Worm (Caenorhabditis elegans) whole organism, L2 larva: ENCODE measurements around the gene T13G4.4.

ENCODE experiments used
- C34F6.9 ChIP-seq: fragments of 150-350 bp; optimal IDR thresholded peaks from 2 replicates; lab custom pipeline; 2014; ENCODE audit warnings: missing biosample characterization, missing genetic modification characterization
- ZK546.5 ChIP-seq: sonication (generic microtip); optimal IDR thresholded peaks from 2 replicates; lab custom pipeline; 2017; ENCODE audit warnings: missing biosample characterization, missing genetic modification characterization
- alr-1 ChIP-seq: fragments of 150-350 bp; optimal IDR thresholded peaks from 2 replicates; lab custom pipeline; 2014; ENCODE audit warnings: missing biosample characterization, missing genetic modification characterization
- aly-2 ChIP-seq: fragments of 150-350 bp; optimal IDR thresholded peaks from 2 replicates; lab custom pipeline; 2014; ENCODE audit warnings: missing biosample characterization, missing genetic modification characterization
- ama-1 ChIP-seq: fragments of 150-350 bp; optimal IDR thresholded peaks from 2 replicates; lab custom pipeline; 2018; ENCODE audit warnings: inconsistent platforms
- ceh-16 ChIP-seq: fragments of 150-350 bp; optimal IDR thresholded peaks from 2 replicates; lab custom pipeline; 2014; ENCODE audit warnings: missing biosample characterization, missing genetic modification characterization
- crh-2 ChIP-seq: sonication (generic microtip); optimal IDR thresholded peaks from 2 replicates; lab custom pipeline; 2017; ENCODE audit warnings: missing biosample characterization, missing genetic modification characterization
- dmd-4 ChIP-seq: sonication (generic microtip); optimal IDR thresholded peaks from 2 replicates; lab custom pipeline; 2017; ENCODE audit warnings: missing biosample characterization, missing genetic modification characterization
- egl-27 ChIP-seq: sonication (generic microtip); optimal IDR thresholded peaks from 3 replicates; lab custom pipeline; 2017; ENCODE audit warnings: missing biosample characterization, missing genetic modification reagents, missing genetic modification characterization
- elt-1 ChIP-seq: fragments of 150-350 bp; optimal IDR thresholded peaks from 2 replicates; lab custom pipeline; 2014; ENCODE audit warnings: missing biosample characterization, missing genetic modification characterization
- elt-3 ChIP-seq: sonication (generic microtip); optimal IDR thresholded peaks from 2 replicates; lab custom pipeline; 2017; ENCODE audit warnings: missing biosample characterization, missing genetic modification characterization
- fos-1 ChIP-seq: fragments of 150-350 bp; optimal IDR thresholded peaks from 2 replicates; lab custom pipeline; 2014; ENCODE audit warnings: missing biosample characterization, missing genetic modification characterization
- gmeb-1 ChIP-seq: fragments of 150-350 bp; optimal IDR thresholded peaks from 2 replicates; lab custom pipeline; 2014; ENCODE audit warnings: missing biosample characterization, missing genetic modification characterization
- lin-39 ChIP-seq: fragments of 150-350 bp; optimal IDR thresholded peaks from 2 replicates; lab custom pipeline; 2014; ENCODE audit warnings: missing biosample characterization, missing genetic modification reagents, missing genetic modification characterization
- lsy-2 ChIP-seq, 2 experiments: fragments of 150-350 bp in 1 of 2; sonication (generic microtip) in 1 of 2; optimal IDR thresholded peaks; 2 replicates each; lab custom pipeline; 2014 to 2017; ENCODE audit warnings: missing biosample characterization in 2 of 2, missing genetic modification characterization in 2 of 2
- mab-5 ChIP-seq: fragments of 150-350 bp; optimal IDR thresholded peaks from 2 replicates; lab custom pipeline; 2014; ENCODE audit warnings: missing biosample characterization, missing genetic modification characterization
- mbf-1 ChIP-seq: sonication (generic microtip); optimal IDR thresholded peaks from 2 replicates; lab custom pipeline; 2017; ENCODE audit warnings: missing biosample characterization, missing genetic modification characterization
- mdl-1 ChIP-seq, 2 experiments: fragments of 150-350 bp in 1 of 2; sonication (generic microtip) in 1 of 2; optimal IDR thresholded peaks; 2 replicates each; lab custom pipeline; 2017; ENCODE audit warnings: missing biosample characterization in 2 of 2, missing genetic modification characterization in 2 of 2
- nhr-11 ChIP-seq: fragments of 150-350 bp; optimal IDR thresholded peaks from 2 replicates; lab custom pipeline; 2014; ENCODE audit warnings: missing biosample characterization, missing genetic modification characterization
- nhr-12 ChIP-seq: fragments of 150-350 bp; optimal IDR thresholded peaks from 2 replicates; lab custom pipeline; 2014; ENCODE audit warnings: missing biosample characterization, missing genetic modification characterization
- nhr-129 ChIP-seq: fragments of 150-350 bp; optimal IDR thresholded peaks from 2 replicates; lab custom pipeline; 2014; ENCODE audit warnings: missing biosample characterization, missing genetic modification characterization
- nhr-21 ChIP-seq: fragments of 150-350 bp; optimal IDR thresholded peaks from 2 replicates; lab custom pipeline; 2014; ENCODE audit warnings: missing biosample characterization, missing genetic modification characterization
- nhr-23 ChIP-seq: fragments of 150-350 bp; optimal IDR thresholded peaks from 2 replicates; lab custom pipeline; 2014; ENCODE audit warnings: missing biosample characterization, missing genetic modification reagents, missing genetic modification characterization
- nhr-237 ChIP-seq: fragments of 150-350 bp; optimal IDR thresholded peaks from 2 replicates; lab custom pipeline; 2014; ENCODE audit warnings: missing biosample characterization, missing genetic modification characterization
- peb-1 ChIP-seq: fragments of 150-350 bp; optimal IDR thresholded peaks from 2 replicates; lab custom pipeline; 2014; ENCODE audit warnings: missing biosample characterization, missing genetic modification characterization
- sem-4 ChIP-seq: fragments of 150-350 bp; optimal IDR thresholded peaks from 2 replicates; lab custom pipeline; 2014; ENCODE audit warnings: missing biosample characterization, missing genetic modification reagents, missing genetic modification characterization
- skn-1 ChIP-seq: sonication (generic microtip); optimal IDR thresholded peaks from 2 replicates; lab custom pipeline; 2017; ENCODE audit warnings: missing biosample characterization, missing genetic modification characterization
- sma-9 ChIP-seq, 2 experiments: fragments of 150-350 bp in 1 of 2; sonication (generic microtip) in 1 of 2; optimal IDR thresholded peaks; 2 replicates each; lab custom pipeline; 2014 to 2016; ENCODE audit warnings: missing genetic modification characterization in 2 of 2, mild to moderate bottlenecking in 1 of 2, missing biosample characterization in 1 of 2, missing compliant biosample characterization in 1 of 2, missing genetic modification reagents in 1 of 2, moderate library complexity in 1 of 2
- snpc-4 ChIP-seq: fragments of 150-350 bp; optimal IDR thresholded peaks from 2 replicates; lab custom pipeline; 2014; ENCODE audit warnings: missing biosample characterization, missing genetic modification characterization
- unc-55 ChIP-seq: fragments of 150-350 bp; sonication (generic microtip); optimal IDR thresholded peaks from 3 replicates; lab custom pipeline; 2014; ENCODE audit warnings: missing biosample characterization, missing genetic modification reagents, missing genetic modification characterization
- unc-62 ChIP-seq: fragments of 150-350 bp; optimal IDR thresholded peaks from 2 replicates; lab custom pipeline; 2014; ENCODE audit warnings: missing biosample characterization, missing genetic modification reagents, missing genetic modification characterization
- zag-1 ChIP-seq: fragments of 150-350 bp; optimal IDR thresholded peaks from 2 replicates; lab custom pipeline; 2014; ENCODE audit warnings: missing biosample characterization, missing genetic modification characterization
- ztf-11 ChIP-seq: sonication (generic microtip); optimal IDR thresholded peaks from 2 replicates; lab custom pipeline; 2017; ENCODE audit warnings: missing biosample characterization, missing genetic modification characterization
- ztf-4 ChIP-seq: fragments of 150-350 bp; optimal IDR thresholded peaks from 2 replicates; lab custom pipeline; 2014; ENCODE audit warnings: missing biosample characterization, missing genetic modification characterization

The T13G4.4 gene

DNA sequence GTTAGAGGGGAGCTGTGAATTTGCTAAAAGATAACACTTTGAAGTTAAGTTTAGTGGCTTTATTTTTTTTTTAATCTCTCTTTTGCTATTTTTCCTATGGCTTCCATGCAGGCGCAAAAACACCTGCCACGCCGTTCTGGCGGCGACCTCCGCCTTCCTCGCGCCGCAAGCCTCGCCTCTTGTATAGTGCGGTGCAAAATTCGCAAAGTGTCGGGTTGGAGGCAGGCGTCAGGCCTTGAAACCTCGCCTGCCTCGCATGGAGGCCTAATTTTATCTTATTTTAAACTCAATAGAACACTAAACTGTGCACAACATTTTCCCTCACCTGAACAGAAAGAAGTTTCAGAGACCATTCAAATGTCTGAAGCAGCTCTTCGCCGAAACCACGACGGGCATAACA lies 19.5 kb downstream of the T13G4.4 start:
- TF ChIP-seq unc-55 (GFP tag; lab: Kevin White, UChicago): no peak

DNA sequence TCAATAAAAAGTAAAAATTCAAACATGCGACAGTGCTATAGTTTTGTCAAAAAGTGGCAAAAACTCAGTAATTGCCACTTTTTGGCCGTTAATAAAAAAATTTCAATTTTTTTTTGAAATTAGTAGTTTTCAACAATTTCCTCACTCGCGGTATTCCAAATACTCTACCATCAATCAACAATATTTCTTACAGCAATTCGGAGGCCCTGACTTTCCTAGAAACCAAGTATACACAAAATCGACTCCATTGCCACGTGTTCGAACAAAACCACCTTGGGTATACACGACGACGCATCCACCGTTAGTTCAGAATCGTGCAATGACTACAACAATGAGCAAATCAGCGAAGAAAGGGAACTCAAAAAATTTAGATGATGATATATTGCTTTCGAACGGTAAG lies 19.9 kb downstream of the T13G4.4 start:
- TF ChIP-seq ZK546.5 (no peak), zag-1 (tag; lab: Kevin White, UChicago) (no peak), nhr-129 (tag; lab: Kevin White, UChicago) (no peak), nhr-23 (tag; lab: Kevin White, UChicago) (no peak)
- TF ChIP-seq, all 48 proteins: peak for 0

- no peak for TF ChIP-seq nhr-21 (tag; lab: Kevin White, UChicago)
- TF ChIP-seq nhr-237 (tag; lab: Kevin White, UChicago): no peak
- TF ChIP-seq nhr-129 (tag; lab: Kevin White, UChicago): peak; percentile 54
Measured at ce11 chrX:1167234-1167633, 24.2 kb downstream of the T13G4.4 start.

- TF ChIP-seq alr-1 (tag; lab: Kevin White, UChicago): no peak
- no peak for TF ChIP-seq sma-9 (GFP tag; optimal IDR thresholded peaks at IDR 0.05; lab: Kevin White, UChicago)
- no peak for TF ChIP-seq sma-9 (tag; optimal IDR thresholded peaks at IDR 0.05; lab: Kevin White, UChicago)
- no peak for TF ChIP-seq mdl-1 (tag; optimal IDR thresholded peaks at IDR 0.05; lab: Kevin White, UChicago)
- no peak for TF ChIP-seq egl-27 (tag; lab: Kevin White, UChicago)
- no peak for TF ChIP-seq mbf-1
- no peak for TF ChIP-seq unc-55 (GFP tag; lab: Kevin White, UChicago)
- TF ChIP-seq ztf-4: no peak
- no peak for TF ChIP-seq elt-1 (tag; lab: Kevin White, UChicago)
- no peak for TF ChIP-seq fos-1 (tag; lab: Kevin White, UChicago)
- TF ChIP-seq unc-62: no peak
- no peak for TF ChIP-seq skn-1
- TF ChIP-seq ama-1: no peak
- TF ChIP-seq aly-2 (tag; lab: Kevin White, UChicago): no peak
- TF ChIP-seq ceh-16 (tag; lab: Kevin White, UChicago): no peak
- TF ChIP-seq C34F6.9 (tag; lab: Kevin White, UChicago): no peak
- no peak for TF ChIP-seq elt-3 (tag; lab: Kevin White, UChicago)
- no peak for TF ChIP-seq nhr-129 (tag; lab: Kevin White, UChicago)
- no peak for TF ChIP-seq lin-39 (tag; lab: Kevin White, UChicago)
- no peak for TF ChIP-seq zag-1 (tag; lab: Kevin White, UChicago)
Measured at ce11 chrX:1162019-1162418, 29.5 kb downstream of the T13G4.4 start, which contains the start of gene tmc-1. tmc-1 (plus strand) TSS chrX:1162207.

- TF ChIP-seq lin-39 (tag; lab: Kevin White, UChicago): no peak
- TF ChIP-seq peb-1 (tag; lab: Kevin White, UChicago): no peak
- TF ChIP-seq ceh-16 (tag; lab: Kevin White, UChicago): no peak
- TF ChIP-seq crh-2: no peak
- TF ChIP-seq lsy-2 (tag; optimal IDR thresholded peaks at IDR 0.05; lab: Kevin White, UChicago): no peak
- no peak for TF ChIP-seq unc-55 (GFP tag; lab: Kevin White, UChicago)
- no peak for TF ChIP-seq nhr-12
- no peak for TF ChIP-seq ztf-4
- TF ChIP-seq dmd-4 (tag; lab: Kevin White, UChicago): no peak
- no peak for TF ChIP-seq sma-9 (GFP tag; optimal IDR thresholded peaks at IDR 0.05; lab: Kevin White, UChicago)
- TF ChIP-seq sma-9 (tag; optimal IDR thresholded peaks at IDR 0.05; lab: Kevin White, UChicago): no peak
- TF ChIP-seq nhr-11 (tag; lab: Kevin White, UChicago): no peak
- TF ChIP-seq mbf-1: no peak
- no peak for TF ChIP-seq sem-4 (tag; lab: Kevin White, UChicago)
- no peak for TF ChIP-seq ama-1
Measured at ce11 chrX:1154648-1155047, 36.8 kb downstream of the T13G4.4 start, which contains the start of gene R193.1. R193.1 (plus strand) TSS chrX:1154948.

ce11 chrX:1148438-1148837 lies 43.0 kb downstream of the T13G4.4 start, which contains the start of the genes R193.2 and R193.6:
R193.2 (minus strand) TSS chrX:1148585.
R193.6 (plus strand) TSS chrX:1148787.
- TF ChIP-seq nhr-129 (tag; lab: Kevin White, UChicago) (peak; percentile 95), ztf-11 (tag; lab: Kevin White, UChicago) (no peak), egl-27 (tag; lab: Kevin White, UChicago) (no peak), sma-9 (GFP tag; optimal IDR thresholded peaks at IDR 0.05; lab: Kevin White, UChicago) (peak; percentile 18), sma-9 (tag; optimal IDR thresholded peaks at IDR 0.05; lab: Kevin White, UChicago) (no peak), nhr-23 (tag; lab: Kevin White, UChicago) (no peak), mab-5 (tag; lab: Kevin White, UChicago) (no peak), ama-1 (no peak), gmeb-1 (tag; lab: Kevin White, UChicago) (peak; percentile 16), crh-2 (peak; percentile 72), elt-1 (tag; lab: Kevin White, UChicago) (no peak), snpc-4 (no peak), fos-1 (tag; lab: Kevin White, UChicago) (peak; percentile 97)
